Worm (Caenorhabditis elegans) whole organism, early embryonic: Measurements from ENCODE around the gene slc-9B.2.
"Not testable (repeated sequence)": the region's sequence is repeated elsewhere in the genome, so short reads cannot be mapped to it uniquely, and the experiment has no call there.

Source experiments
- B0310.2 ChIP-seq: sonication (generic microtip); optimal IDR thresholded peaks from 2 replicates; lab custom pipeline; 2016; ENCODE audit warnings: mild to moderate bottlenecking, missing genetic modification characterization, missing compliant biosample characterization
- F13C5.2 ChIP-seq: sonication (generic microtip); optimal IDR thresholded peaks from 2 replicates; lab custom pipeline; 2017; ENCODE audit warnings: mild to moderate bottlenecking, missing genetic modification characterization, inconsistent platforms, missing compliant biosample characterization
- aly-1 ChIP-seq: sonication (generic microtip); optimal IDR thresholded peaks from 2 replicates; lab custom pipeline; 2016; ENCODE audit warnings: missing genetic modification characterization, missing compliant biosample characterization
- ama-1 ChIP-seq: fragments of 150-350 bp; optimal IDR thresholded peaks from 2 replicates; lab custom pipeline; 2014
- ceh-13 ChIP-seq: fragments of 200-800 bp; sonication (Bioruptor generic); optimal IDR thresholded peaks from 2 replicates; lab custom pipeline; 2018; ENCODE audit warnings: mild to moderate bottlenecking, missing genetic modification characterization, missing compliant biosample characterization
- ceh-36 ChIP-seq: sonication (generic microtip); optimal IDR thresholded peaks from 2 replicates; lab custom pipeline; 2016; ENCODE audit warnings: missing genetic modification characterization, inconsistent platforms, missing compliant biosample characterization
- ets-7 ChIP-seq: sonication (generic microtip); optimal IDR thresholded peaks from 2 replicates; lab custom pipeline; 2016; ENCODE audit warnings: missing genotype, missing genetic modification characterization, missing compliant biosample characterization
- flt-1 ChIP-seq: fragments of 200-800 bp; sonication (Bioruptor generic); IDR thresholded peaks from 2 replicates; pipeline ENCODE4 v1.3.6; 2022; ENCODE audit warnings: missing genetic modification characterization, missing compliant biosample characterization
- hmbx-1 ChIP-seq: sonication (generic microtip); optimal IDR thresholded peaks from 2 replicates; lab custom pipeline; 2016; ENCODE audit warnings: mild to moderate bottlenecking, missing genetic modification characterization, missing compliant biosample characterization
- hmg-4 ChIP-seq: fragments of 200-800 bp; sonication (Bioruptor generic); optimal IDR thresholded peaks from 2 replicates; lab custom pipeline; 2018; ENCODE audit warnings: mild to moderate bottlenecking, missing genetic modification characterization, missing compliant biosample characterization
- hnd-1 ChIP-seq: sonication (generic microtip); optimal IDR thresholded peaks from 2 replicates; lab custom pipeline; 2016; ENCODE audit warnings: missing genetic modification characterization, missing compliant biosample characterization
- pes-1 ChIP-seq: fragments of 200-800 bp; sonication (Bioruptor generic); IDR thresholded peaks from 2 replicates; pipeline ENCODE4 v1.3.6; 2022; ENCODE audit warnings: missing genetic modification reagents, missing genetic modification characterization, missing compliant biosample characterization
- scrt-1 ChIP-seq: fragments of 200-800 bp; sonication (Bioruptor generic); IDR thresholded peaks from 2 replicates; pipeline ENCODE4 v1.3.6; 2022; ENCODE audit warnings: missing genetic modification characterization, missing compliant biosample characterization
- sea-1 ChIP-seq: fragments of 200-800 bp; sonication (Bioruptor generic); conservative IDR thresholded peaks from 2 replicates; pipeline ENCODE4 v1.3.6; 2022; ENCODE audit warnings: missing genetic modification characterization, missing compliant biosample characterization
- tbx-11 ChIP-seq: fragments of 200-800 bp; sonication (Bioruptor generic); IDR thresholded peaks from 2 replicates; pipeline ENCODE4 v1.3.6; 2022; ENCODE audit warnings: missing genetic modification characterization, missing compliant biosample characterization
- tbx-37 ChIP-seq: fragments of 200-800 bp; sonication (Bioruptor generic); conservative IDR thresholded peaks from 2 replicates; pipeline ENCODE4 v1.3.6; 2022; ENCODE audit warnings: missing genetic modification reagents, missing genetic modification characterization, missing compliant biosample characterization
- tra-4 ChIP-seq: sonication (generic microtip); optimal IDR thresholded peaks from 2 replicates; lab custom pipeline; 2017; ENCODE audit warnings: missing genetic modification characterization, missing compliant biosample characterization

Gene slc-9B.2

DNA sequence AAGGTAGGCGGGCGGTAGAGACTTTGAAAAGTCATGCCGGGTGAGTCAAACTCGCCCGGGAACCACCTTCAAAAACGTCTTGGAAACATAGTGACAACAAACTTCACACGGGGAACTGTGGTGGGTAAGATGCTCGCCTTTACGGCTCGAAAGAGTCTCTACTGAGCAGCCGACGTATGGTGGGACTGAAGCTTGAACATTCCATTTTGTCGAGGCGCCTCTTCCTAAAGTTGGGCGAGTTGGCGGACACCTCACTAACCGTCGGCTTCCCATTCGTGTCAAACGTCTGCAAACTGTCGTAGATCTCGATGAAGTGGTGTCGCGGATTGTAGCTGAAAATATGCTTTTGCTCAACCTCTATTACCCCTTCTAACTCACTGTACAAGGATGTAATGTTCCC, 44.1 kb downstream of the slc-9B.2 start:
- no peak for TF ChIP-seq hnd-1 (tag; lab: Kevin White, UChicago)
- TF ChIP-seq scrt-1 (GFP tag; lab: Robert Waterston, UW): no peak

DNA sequence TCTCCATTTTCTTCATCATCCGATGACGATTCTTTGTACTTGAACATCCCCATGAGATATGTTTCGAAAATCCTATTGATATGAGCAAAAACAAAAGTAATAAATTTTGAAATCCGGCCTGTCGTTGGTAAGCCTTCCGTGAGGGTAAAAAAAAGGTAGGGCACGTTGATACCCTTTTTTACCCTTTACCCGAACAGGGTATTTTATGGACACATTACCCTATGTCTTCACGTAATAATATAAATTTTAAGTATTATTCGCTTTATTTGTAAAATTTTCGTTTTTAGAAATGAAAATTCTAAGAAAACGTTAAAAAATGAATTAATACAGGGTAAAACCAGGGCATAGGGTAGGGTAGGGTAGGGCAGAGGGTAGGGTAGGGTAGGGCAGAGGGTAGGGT, 44.9 kb downstream of the slc-9B.2 start, which contains the start of gene F13A7.7:
Gene F13A7.7 (minus strand): TSS at position 101 of the 400 bp plus-strand sequence.
- not testable (repeated sequence) for TF ChIP-seq ama-1 (lab: Kevin White, UChicago); ceh-13 (GFP tag; lab: Kevin White, UChicago); tbx-37 (GFP tag; lab: Robert Waterston, UW)

DNA sequence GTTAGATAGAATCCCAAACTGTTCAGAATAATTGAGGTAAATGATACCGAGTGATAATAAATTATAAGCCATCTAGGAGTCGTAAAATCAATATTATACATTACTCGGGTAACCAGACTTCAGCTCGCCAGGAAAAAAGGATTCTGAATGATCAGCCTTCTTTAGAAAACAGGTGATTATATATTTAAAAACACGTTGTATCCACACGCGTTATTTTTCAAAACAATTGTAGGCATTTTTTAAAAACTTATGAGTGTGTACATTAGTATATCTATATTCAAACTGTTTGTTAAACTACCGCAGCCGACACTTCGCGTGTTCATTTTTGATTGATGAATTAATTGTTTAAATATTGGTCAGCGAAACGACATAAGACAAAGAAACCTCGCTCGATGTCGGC, 49.4 kb downstream of the slc-9B.2 start, which contains the start of gene sri-65:
Gene sri-65 (minus strand): TSS at position 101 of the 400 bp plus-strand sequence.
- no peak for TF ChIP-seq sea-1 (GFP tag; lab: Robert Waterston, UW)
- no peak for TF ChIP-seq flt-1
- TF ChIP-seq F13C5.2 (tag; lab: Kevin White, UChicago): no peak
- no peak for TF ChIP-seq ceh-36
- TF ChIP-seq tbx-11 (GFP tag; lab: Robert Waterston, UW): no peak
- no peak for TF ChIP-seq scrt-1 (GFP tag; lab: Robert Waterston, UW)
- TF ChIP-seq ceh-13 (GFP tag; lab: Kevin White, UChicago): no peak
- no peak for TF ChIP-seq aly-1 (tag; lab: Kevin White, UChicago)
- no peak for TF ChIP-seq hnd-1 (tag; lab: Kevin White, UChicago)
- no peak for TF ChIP-seq ama-1 (lab: Kevin White, UChicago)
- no peak for TF ChIP-seq hmg-4 (GFP tag; lab: Kevin White, UChicago)
- no peak for TF ChIP-seq hmbx-1 (tag; lab: Kevin White, UChicago)
- no peak for TF ChIP-seq B0310.2 (tag; lab: Kevin White, UChicago)
- no peak for TF ChIP-seq tbx-37 (GFP tag; lab: Robert Waterston, UW)
- TF ChIP-seq pes-1: no peak
- TF ChIP-seq tra-4 (tag; lab: Kevin White, UChicago): no peak
- no peak for TF ChIP-seq ets-7 (tag; lab: Kevin White, UChicago)

DNA sequence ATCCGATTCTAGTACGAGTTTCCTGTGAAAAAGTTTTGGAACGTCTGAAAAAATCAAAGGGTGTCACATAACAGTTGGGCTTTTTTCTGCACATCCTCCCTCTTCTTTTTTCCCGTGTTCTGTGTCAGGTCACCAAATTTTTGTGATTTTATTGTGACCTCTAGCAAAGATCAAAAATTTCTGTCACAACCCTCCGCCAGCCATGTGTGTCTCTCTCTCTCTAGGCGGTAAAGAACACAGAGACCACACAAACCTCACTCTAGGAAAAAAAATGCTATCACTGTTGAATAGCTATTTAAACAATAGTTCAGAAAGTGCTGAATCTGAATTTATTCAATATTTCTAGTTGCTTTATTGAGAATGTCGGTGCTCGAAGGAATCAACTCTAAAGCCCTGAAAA, 51.8 kb downstream of the slc-9B.2 start, which contains the start of gene gst-44:
Gene gst-44 (plus strand): TSS at position 237 of the 400 bp plus-strand sequence.
- TF ChIP-seq hmbx-1 (tag; lab: Kevin White, UChicago) (no peak), scrt-1 (GFP tag; lab: Robert Waterston, UW) (no peak), flt-1 (no peak), pes-1 (no peak), tbx-11 (GFP tag; lab: Robert Waterston, UW) (no peak), hnd-1 (tag; lab: Kevin White, UChicago) (no peak), hmg-4 (GFP tag; lab: Kevin White, UChicago) (no peak), F13C5.2 (tag; lab: Kevin White, UChicago) (no peak)
